Worm (Caenorhabditis elegans) whole organism, young adult: ENCODE measurements around the gene T04C9.2.

ENCODE experiments used
- F33H1.4 ChIP-seq: fragments of 200-800 bp; sonication (Bioruptor generic); IDR thresholded peaks from 2 replicates; pipeline ENCODE4 v1.3.6; 2022; ENCODE audit warnings: missing genetic modification reagents, missing genetic modification characterization, missing compliant biosample characterization
- F52B5.7 ChIP-seq: sonication (generic microtip); optimal IDR thresholded peaks from 2 replicates; lab custom pipeline; 2016; ENCODE audit warnings: mild to moderate bottlenecking, missing genetic modification characterization, missing compliant biosample characterization
- F57A8.1 ChIP-seq: fragments of 200-800 bp; sonication (Bioruptor generic); optimal IDR thresholded peaks from 2 replicates; lab custom pipeline; 2018; ENCODE audit warnings: mild to moderate bottlenecking, missing genetic modification characterization, moderate library complexity, missing compliant biosample characterization
- K12H6.12 ChIP-seq: fragments of 200-800 bp; sonication (Bioruptor generic); optimal IDR thresholded peaks from 2 replicates; lab custom pipeline; 2018; ENCODE audit warnings: mild to moderate bottlenecking, missing genetic modification characterization, missing compliant biosample characterization
- Y56A3A.18 ChIP-seq: fragments of 200-800 bp; sonication (Bioruptor generic); IDR thresholded peaks from 2 replicates; pipeline ENCODE4 v1.3.6; 2022; ENCODE audit warnings: missing genetic modification reagents, missing genetic modification characterization, missing compliant biosample characterization
- atf-7 ChIP-seq: sonication (generic microtip); optimal IDR thresholded peaks from 2 replicates; lab custom pipeline; 2017; ENCODE audit warnings: mild to moderate bottlenecking, missing genetic modification characterization, missing compliant biosample characterization
- athp-1 ChIP-seq: sonication (generic microtip); optimal IDR thresholded peaks from 2 replicates; lab custom pipeline; 2017; ENCODE audit warnings: mild to moderate bottlenecking, missing genetic modification characterization, missing compliant biosample characterization
- cebp-1 ChIP-seq, 2 experiments: fragments of 200-800 bp in 1 of 2; sonication (Bioruptor generic) in 1 of 2; sonication (generic microtip) in 1 of 2; IDR thresholded peaks in 1 of 2; optimal IDR thresholded peaks in 1 of 2; 2 replicates each; pipeline versions ENCODE4 v1.3.6 to Lab custom; 2017 to 2022; ENCODE audit warnings: missing compliant biosample characterization in 2 of 2, missing genetic modification characterization in 2 of 2, mild to moderate bottlenecking in 1 of 2, missing genetic modification reagents in 1 of 2, moderate library complexity in 1 of 2
- cebp-2 ChIP-seq: fragments of 200-800 bp; sonication (Bioruptor generic); IDR thresholded peaks from 2 replicates; pipeline ENCODE4 v1.3.6; 2022; ENCODE audit warnings: missing genetic modification characterization, missing compliant biosample characterization
- chd-7 ChIP-seq: sonication (generic microtip); optimal IDR thresholded peaks from 2 replicates; lab custom pipeline; 2016; ENCODE audit warnings: mild to moderate bottlenecking, missing genetic modification characterization, moderate library complexity, missing compliant biosample characterization
- die-1 ChIP-seq: sonication (generic microtip); optimal IDR thresholded peaks from 2 replicates; lab custom pipeline; 2016; ENCODE audit warnings: missing genotype, mild to moderate bottlenecking, missing genetic modification characterization, missing compliant biosample characterization
- dpff-1 ChIP-seq: sonication (generic microtip); optimal IDR thresholded peaks from 2 replicates; lab custom pipeline; 2017; ENCODE audit warnings: mild to moderate bottlenecking, missing genetic modification characterization, missing compliant biosample characterization
- dpl-1 ChIP-seq: fragments of 150-350 bp; optimal IDR thresholded peaks from 2 replicates; lab custom pipeline; 2014; ENCODE audit warnings: missing biosample characterization, missing genetic modification reagents, missing genetic modification characterization
- ekl-4 ChIP-seq: fragments of 200-800 bp; sonication (Bioruptor generic); IDR thresholded peaks from 2 replicates; pipeline ENCODE4 v1.3.6; 2022; ENCODE audit warnings: missing genetic modification reagents, missing genetic modification characterization, missing compliant biosample characterization
- ets-4 ChIP-seq: fragments of 200-800 bp; sonication (Bioruptor generic); optimal IDR thresholded peaks from 2 replicates; lab custom pipeline; 2018; ENCODE audit warnings: mild to moderate bottlenecking, missing genetic modification characterization, missing compliant biosample characterization
- fkh-3 ChIP-seq: sonication (generic microtip); optimal IDR thresholded peaks from 2 replicates; lab custom pipeline; 2016; ENCODE audit warnings: mild to moderate bottlenecking, missing genetic modification characterization, missing compliant biosample characterization
- hlh-12 ChIP-seq: sonication (generic microtip); optimal IDR thresholded peaks from 2 replicates; lab custom pipeline; 2016; ENCODE audit warnings: missing genetic modification characterization, missing compliant biosample characterization
- hlh-26 ChIP-seq: fragments of 200-800 bp; sonication (Bioruptor generic); conservative IDR thresholded peaks from 2 replicates; pipeline ENCODE4 v1.3.6; 2022; ENCODE audit warnings: missing genetic modification reagents, missing genetic modification characterization, missing compliant biosample characterization
- hmg-1.2 ChIP-seq: fragments of 200-800 bp; sonication (Bioruptor generic); IDR thresholded peaks from 2 replicates; pipeline ENCODE4 v1.3.6; 2022; ENCODE audit warnings: missing genetic modification reagents, missing genetic modification characterization, missing compliant biosample characterization
- hmg-20 ChIP-seq: fragments of 200-800 bp; sonication (Bioruptor generic); IDR thresholded peaks from 2 replicates; pipeline ENCODE4 v1.3.6; 2022; ENCODE audit warnings: missing genetic modification reagents, missing genetic modification characterization, missing compliant biosample characterization
- lin-35 ChIP-seq, 3 experiments: fragments of 150-350 bp in 2 of 3; sonication (generic microtip) in 1 of 3; optimal IDR thresholded peaks; 2 replicates each; lab custom pipeline; 2014 to 2018; ENCODE audit warnings: missing biosample characterization in 3 of 3, missing genetic modification characterization in 3 of 3, missing genetic modification reagents in 3 of 3
- lin-40 ChIP-seq: sonication (generic microtip); optimal IDR thresholded peaks from 2 replicates; lab custom pipeline; 2016; ENCODE audit warnings: missing genetic modification characterization, mild to moderate bottlenecking, missing compliant biosample characterization, missing genotype, missing genetic modification reagents
- lin-54 ChIP-seq: fragments of 200-800 bp; sonication (Bioruptor generic); optimal IDR thresholded peaks from 2 replicates; lab custom pipeline; 2018; ENCODE audit warnings: mild to moderate bottlenecking, missing genetic modification characterization, missing compliant biosample characterization
- lsy-27 ChIP-seq: sonication (generic microtip); optimal IDR thresholded peaks from 2 replicates; lab custom pipeline; 2017; ENCODE audit warnings: missing genetic modification characterization, mild to moderate bottlenecking, missing compliant biosample characterization, antibody characterized with exemption, missing genotype, borderline replicate concordance; ENCODE audit not compliant: insufficient read depth
- mcd-1 ChIP-seq: fragments of 200-800 bp; sonication (Bioruptor generic); IDR thresholded peaks from 2 replicates; pipeline ENCODE4 v1.3.6; 2022; ENCODE audit warnings: missing genetic modification reagents, missing genetic modification characterization, missing compliant biosample characterization
- nfyb-1 ChIP-seq: fragments of 200-800 bp; sonication (Bioruptor generic); IDR thresholded peaks from 2 replicates; pipeline ENCODE4 v1.3.6; 2022; ENCODE audit warnings: missing genetic modification reagents, missing genetic modification characterization, missing compliant biosample characterization
- nhr-179 ChIP-seq: sonication (generic microtip); optimal IDR thresholded peaks from 2 replicates; lab custom pipeline; 2016; ENCODE audit warnings: mild to moderate bottlenecking, missing genetic modification characterization, missing compliant biosample characterization
- sea-2 ChIP-seq: fragments of 200-800 bp; sonication (Bioruptor generic); IDR thresholded peaks from 2 replicates; pipeline ENCODE4 v1.3.6; 2022; ENCODE audit warnings: missing genetic modification characterization, missing compliant biosample characterization
- snpc-3.4 ChIP-seq: sonication (generic microtip); optimal IDR thresholded peaks from 2 replicates; lab custom pipeline; 2017; ENCODE audit warnings: missing genetic modification characterization, mild to moderate bottlenecking, missing compliant biosample characterization, antibody characterized with exemption, moderate library complexity, missing genotype, missing genetic modification reagents
- snpc-4 ChIP-seq, 5 experiments: fragments of 150-350 bp in 1 of 5; sonication (generic microtip) in 4 of 5; optimal IDR thresholded peaks; 2 replicates each; lab custom pipeline; 2014 to 2018; ENCODE audit warnings: missing genetic modification characterization in 5 of 5, missing biosample characterization in 3 of 5, antibody characterized with exemption in 2 of 5, mild to moderate bottlenecking in 2 of 5, missing compliant biosample characterization in 2 of 5, missing genotype in 2 of 5, moderate library complexity in 2 of 5, missing genetic modification reagents in 1 of 5
- ztf-18 ChIP-seq: sonication (generic microtip); optimal IDR thresholded peaks from 2 replicates; lab custom pipeline; 2016; ENCODE audit warnings: missing genotype, mild to moderate bottlenecking, missing genetic modification characterization, missing compliant biosample characterization
- ztf-25 ChIP-seq: fragments of 200-800 bp; sonication (Bioruptor generic); IDR thresholded peaks from 2 replicates; pipeline ENCODE4 v1.3.6; 2022; ENCODE audit warnings: missing genetic modification reagents, missing genetic modification characterization, missing compliant biosample characterization

Gene T04C9.2

DNA sequence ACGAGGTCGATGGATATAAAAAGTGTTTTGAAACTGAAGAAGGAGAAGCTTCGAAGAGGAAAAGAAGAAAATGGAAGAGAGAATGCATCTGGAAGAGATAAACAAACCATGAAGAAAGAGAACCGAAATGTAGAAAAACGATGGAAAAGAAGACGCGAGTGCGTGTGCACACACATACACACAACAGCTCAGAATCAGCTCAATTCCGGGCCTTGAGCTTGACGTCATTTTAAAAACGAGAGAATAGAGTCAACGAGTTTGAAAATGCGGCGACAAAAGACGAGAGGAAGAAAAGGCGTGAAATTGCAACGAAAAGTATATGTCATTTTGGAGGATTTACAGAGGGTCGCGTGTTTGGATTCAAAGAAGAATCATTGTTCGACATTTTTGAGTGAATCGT, 7.9 kb downstream of the T04C9.2 start:
- TF ChIP-seq F33H1.4 (GFP tag; lab: Robert Waterston, UW): no peak
- TF ChIP-seq cebp-1 (GFP tag; IDR thresholded peaks at IDR 0.05; lab: Robert Waterston, UW): no peak
- peak; percentile 34 for TF ChIP-seq cebp-1 (tag; optimal IDR thresholded peaks at IDR 0.05; lab: Kevin White, UChicago)
- TF ChIP-seq ets-4 (GFP tag; lab: Kevin White, UChicago): no peak
- TF ChIP-seq chd-7 (tag; lab: Kevin White, UChicago): no peak
- no peak for TF ChIP-seq die-1
- peak; percentile 35 for TF ChIP-seq K12H6.12 (tag; lab: Kevin White, UChicago)
- TF ChIP-seq lin-40 (tag; lab: Kevin White, UChicago): peak; percentile 6
- no peak for TF ChIP-seq dpff-1 (tag; lab: Kevin White, UChicago)

DNA sequence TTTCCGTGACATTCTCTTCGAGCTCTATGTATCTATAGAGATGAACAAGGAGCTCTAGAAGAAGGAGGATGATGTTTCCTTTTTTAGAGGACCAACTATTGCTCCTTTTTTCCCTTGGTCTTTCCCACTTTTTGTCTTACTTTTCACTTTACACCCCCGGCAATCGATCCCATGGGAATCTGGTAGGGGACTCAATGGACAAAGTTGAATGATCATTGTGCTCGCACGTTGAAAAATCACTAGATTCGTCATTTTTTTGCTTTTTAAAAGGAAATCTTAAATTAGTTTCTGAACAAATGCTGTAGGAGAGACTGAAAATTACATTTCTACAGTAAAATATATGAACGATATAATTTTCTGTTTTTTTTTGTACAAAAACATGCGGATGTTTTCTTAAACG, 10.3 kb downstream of the T04C9.2 start:
- TF ChIP-seq F52B5.7 (tag; lab: Kevin White, UChicago) (no peak), fkh-3 (tag; lab: Kevin White, UChicago) (no peak), F33H1.4 (GFP tag; lab: Robert Waterston, UW) (no peak), hlh-26 (GFP tag; lab: Robert Waterston, UW) (no peak), Y56A3A.18 (GFP tag; lab: Robert Waterston, UW) (no peak), dpl-1 (GFP tag; lab: Kevin White, UChicago) (no peak), F57A8.1 (GFP tag; lab: Kevin White, UChicago) (no peak), hlh-12 (no peak), athp-1 (tag; lab: Kevin White, UChicago) (no peak), atf-7 (tag; lab: Kevin White, UChicago) (no peak), ztf-18 (no peak), snpc-4 (GFP tag; optimal IDR thresholded peaks at IDR 0.05; lab: Kevin White, UChicago) (no peak), snpc-4 (tag; optimal IDR thresholded peaks at IDR 0.05; lab: Kevin White, UChicago) (no peak), mcd-1 (no peak), lsy-27 (tag; lab: Kevin White, UChicago) (no peak)

DNA sequence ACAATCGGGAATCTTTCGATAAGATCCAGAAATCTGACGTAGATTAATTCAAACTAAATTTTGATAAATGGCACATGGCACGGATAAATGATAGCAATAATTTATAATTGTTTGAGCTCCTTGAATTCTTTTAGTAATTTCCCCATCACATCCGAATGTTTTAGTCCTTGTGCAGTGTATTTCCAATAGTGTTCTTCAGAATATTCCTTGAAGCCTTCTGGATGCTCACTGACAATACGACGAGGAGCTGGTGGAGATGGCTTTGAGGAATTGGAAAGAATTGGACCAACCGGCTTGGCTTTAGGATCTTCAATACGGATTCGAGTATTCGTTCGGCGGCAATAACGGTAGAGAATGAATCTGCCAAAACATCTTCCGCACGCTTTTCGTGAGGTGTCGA, 14.8 kb downstream of the T04C9.2 start:
- TF ChIP-seq dpl-1 (GFP tag; lab: Kevin White, UChicago) (no peak), hmg-20 (no peak), snpc-3.4 (tag; lab: Kevin White, UChicago) (no peak), lin-54 (no peak), nfyb-1 (0 out of 2 replicates have a peak, but pooled peaks have one; percentile 39), F52B5.7 (tag; lab: Kevin White, UChicago) (peak; percentile 12), ekl-4 (GFP tag; lab: Robert Waterston, UW) (0 out of 2 replicates have a peak, but pooled peaks have one; percentile 24), chd-7 (tag; lab: Kevin White, UChicago) (peak; percentile 5), cebp-2 (GFP tag; lab: Robert Waterston, UW) (no peak), cebp-1 (GFP tag; IDR thresholded peaks at IDR 0.05; lab: Robert Waterston, UW) (no peak), cebp-1 (tag; optimal IDR thresholded peaks at IDR 0.05; lab: Kevin White, UChicago) (peak; percentile 2), hmg-1.2 (GFP tag; lab: Robert Waterston, UW) (0 out of 2 replicates have a peak, but pooled peaks have one; percentile 7), lin-35 (GFP tag; optimal IDR thresholded peaks at IDR 0.05; lab: Kevin White, UChicago) (no peak), sea-2 (GFP tag; lab: Robert Waterston, UW) (no peak), nhr-179 (tag; lab: Kevin White, UChicago) (no peak), ztf-25 (GFP tag; lab: Robert Waterston, UW) (no peak)
